Worm (Caenorhabditis elegans) whole organism, L2 larva: Measurements from ENCODE around the gene R13A1.1.

Experiments used
- lin-39 ChIP-seq: fragments of 150-350 bp; optimal IDR thresholded peaks from 2 replicates; lab custom pipeline; 2014; ENCODE audit warnings: missing biosample characterization, missing genetic modification reagents, missing genetic modification characterization
- sma-9 ChIP-seq, 2 experiments: fragments of 150-350 bp in 1 of 2; sonication (generic microtip) in 1 of 2; optimal IDR thresholded peaks; 2 replicates each; lab custom pipeline; 2014 to 2016; ENCODE audit warnings: missing genetic modification characterization in 2 of 2, mild to moderate bottlenecking in 1 of 2, missing biosample characterization in 1 of 2, missing compliant biosample characterization in 1 of 2, missing genetic modification reagents in 1 of 2, moderate library complexity in 1 of 2

DNA sequence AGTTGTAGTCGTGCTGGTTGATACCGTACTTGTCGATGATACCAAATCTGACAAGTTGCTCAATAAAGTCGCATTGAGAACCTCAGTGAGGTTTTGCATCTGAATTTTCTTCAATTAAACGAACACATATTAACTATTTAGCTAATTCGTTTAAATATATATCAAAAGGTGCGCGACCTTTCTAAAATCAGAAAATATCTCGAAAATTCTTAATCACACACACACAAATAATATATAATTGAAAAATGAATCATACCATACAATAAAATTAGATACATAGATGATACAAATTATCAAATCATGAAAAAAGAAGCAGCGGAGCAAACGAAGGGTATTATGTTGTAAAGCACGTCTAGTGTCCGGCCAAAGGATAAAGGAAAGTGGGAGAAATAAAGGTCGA, 8.4 kb downstream of the R13A1.1 start, which contains the start of gene D2024.5:
- TF ChIP-seq lin-39 (tag; lab: Kevin White, UChicago) (no peak), sma-9 (GFP tag; optimal IDR thresholded peaks at IDR 0.05; lab: Kevin White, UChicago) (no peak), sma-9 (tag; optimal IDR thresholded peaks at IDR 0.05; lab: Kevin White, UChicago) (no peak)
